Fruit fly (Drosophila melanogaster): Measurements from ENCODE around the gene Ir75b.

DNA sequence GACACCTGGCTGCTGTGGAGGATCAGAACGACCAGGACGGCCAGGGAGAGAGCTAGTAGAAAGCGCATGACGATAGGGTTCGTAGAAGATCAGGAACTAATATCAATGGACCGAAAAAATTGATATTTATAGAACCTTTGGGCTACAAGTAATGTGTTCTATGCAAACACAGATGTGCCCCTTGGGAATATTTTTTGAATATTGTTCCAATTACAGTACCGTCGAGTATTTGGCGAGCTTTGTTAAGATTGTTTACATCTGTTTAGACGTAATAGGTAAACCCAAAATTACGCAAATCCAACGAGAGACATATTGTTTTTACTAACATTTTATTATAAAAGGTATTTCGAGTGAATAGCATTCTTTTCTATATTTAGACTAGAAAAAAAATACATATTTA lies 15.1 kb upstream of the Ir75b start, which contains the start of gene CG32189:
- TF ChIP-seq pan (optimal IDR thresholded peaks at IDR 0.05) (no peak), psq (optimal IDR thresholded peaks at IDR 0.05) (no peak), Dll (optimal IDR thresholded peaks at IDR 0.05) (no peak)

Data from whole organism.